Worm (Caenorhabditis elegans) whole organism, midembryonic: Measurements from ENCODE around the gene F22F1.3.
A peak's percentile ranks its signal among the peaks of the same experiment; 100 is the strongest.

Experiments
- T22C8.4 ChIP-seq: fragments of 200-800 bp; sonication (Bioruptor generic); IDR thresholded peaks from 2 replicates; pipeline ENCODE4 v1.3.6; 2022; ENCODE audit warnings: missing genetic modification characterization, missing compliant biosample characterization
- cog-1 ChIP-seq: sonication (generic microtip); optimal IDR thresholded peaks from 2 replicates; lab custom pipeline; 2016; ENCODE audit warnings: missing genetic modification characterization, missing compliant biosample characterization
- flt-1 ChIP-seq: fragments of 200-800 bp; sonication (Bioruptor generic); IDR thresholded peaks from 2 replicates; pipeline ENCODE4 v1.3.6; 2022; ENCODE audit warnings: missing genetic modification characterization, missing compliant biosample characterization
- klf-2 ChIP-seq: fragments of 200-800 bp; sonication (Bioruptor generic); conservative IDR thresholded peaks from 2 replicates; pipeline ENCODE4 v1.3.6; 2022; ENCODE audit warnings: missing genetic modification reagents, missing genetic modification characterization, missing compliant biosample characterization
- med-1 ChIP-seq: sonication (generic microtip); optimal IDR thresholded peaks from 2 replicates; lab custom pipeline; 2017; ENCODE audit warnings: missing genetic modification characterization, mild to moderate bottlenecking, missing compliant biosample characterization, antibody characterized with exemption, missing genetic modification reagents; ENCODE audit not compliant: insufficient read depth
- ref-1 ChIP-seq: fragments of 200-800 bp; sonication (Bioruptor generic); conservative IDR thresholded peaks from 2 replicates; pipeline ENCODE4 v1.3.6; 2022; ENCODE audit warnings: missing genetic modification reagents, missing genetic modification characterization, missing compliant biosample characterization
- tab-1 ChIP-seq: fragments of 200-800 bp; sonication (Bioruptor generic); IDR thresholded peaks from 2 replicates; pipeline ENCODE4 v1.3.6; 2022; ENCODE audit warnings: missing genetic modification characterization, missing compliant biosample characterization
- ztf-23 ChIP-seq: fragments of 200-800 bp; sonication (Bioruptor generic); IDR thresholded peaks from 2 replicates; pipeline ENCODE4 v1.3.6; 2022; ENCODE audit warnings: missing genetic modification reagents, missing genetic modification characterization, missing compliant biosample characterization
- ztf-29 ChIP-seq: fragments of 200-800 bp; sonication (Bioruptor generic); IDR thresholded peaks from 2 replicates; pipeline ENCODE4 v1.3.6; 2022; ENCODE audit warnings: missing genetic modification reagents, missing genetic modification characterization, missing compliant biosample characterization

F22F1.3 gene

ce11 chrX:8169534-8169933 lies 6.7 kb upstream of the F22F1.3 start, which contains the start of gene C17H11.2:
TSS of gene C17H11.2 (plus strand) at chrX:8169930.
- no peak for TF ChIP-seq med-1 (GFP tag; lab: Kevin White, UChicago)

ce11 chrX:8163555-8163954 lies 682 bp upstream of the F22F1.3 start:
- TF ChIP-seq cog-1, result no peak
- TF ChIP-seq flt-1 (GFP tag; lab: Robert Waterston, UW), result peak; percentile 26; the same call in 1 of the 2 replicates
- no peak for TF ChIP-seq ref-1 (GFP tag; lab: Robert Waterston, UW)
- TF ChIP-seq klf-2 (GFP tag; lab: Robert Waterston, UW), result no peak
- 0 out of 2 replicates have a peak, but pooled peaks have one; percentile 8 for TF ChIP-seq ztf-23 (GFP tag; lab: Robert Waterston, UW)
- TF ChIP-seq T22C8.4, result 0 out of 2 replicates have a peak, but pooled peaks have one; percentile 26

DNA sequence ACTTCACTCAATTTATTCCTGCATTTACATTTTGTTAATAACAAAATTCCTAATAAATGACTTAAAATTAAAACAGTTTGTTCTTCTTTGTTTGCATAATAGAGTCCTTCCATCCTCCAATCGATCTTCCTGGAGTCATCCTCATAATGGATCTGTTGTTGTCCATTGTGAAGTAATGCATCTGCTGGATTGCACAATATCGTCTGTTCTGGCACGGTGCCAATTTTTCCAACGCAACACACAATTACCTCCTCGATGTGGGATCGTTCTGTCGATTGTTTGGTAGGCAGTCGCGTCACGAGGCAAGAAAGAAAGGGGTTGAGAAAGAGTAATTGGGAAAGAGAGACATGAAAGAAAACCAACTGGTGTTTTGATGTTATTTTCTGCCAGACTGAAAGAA lies 2.9 kb downstream of the F22F1.3 start:
- TF ChIP-seq ref-1 (GFP tag; lab: Robert Waterston, UW) (no peak), flt-1 (GFP tag; lab: Robert Waterston, UW) (0 out of 2 replicates have a peak, but pooled peaks have one; percentile 22)

- TF ChIP-seq ztf-23 (GFP tag; lab: Robert Waterston, UW) (0 out of 2 replicates have a peak, but pooled peaks have one; percentile 33), med-1 (GFP tag; lab: Kevin White, UChicago) (no peak), klf-2 (GFP tag; lab: Robert Waterston, UW) (0 out of 2 replicates have a peak, but pooled peaks have one; percentile 36), cog-1 (peak; percentile 15)
Measured at ce11 chrX:8158975-8159813, 3.7 kb downstream of the F22F1.3 start, which contains the start of gene hil-3. TSS of gene hil-3 (plus strand) at chrX:8159169.

ce11 chrX:8157132-8157531 lies 5.7 kb downstream of the F22F1.3 start:
- peak; percentile 85 for TF ChIP-seq flt-1 (GFP tag; lab: Robert Waterston, UW)
- TF ChIP-seq ztf-23 (GFP tag; lab: Robert Waterston, UW), result no peak
- TF ChIP-seq klf-2 (GFP tag; lab: Robert Waterston, UW), result no peak
- TF ChIP-seq ztf-29, result peak; percentile 93

- TF ChIP-seq ztf-23 (GFP tag; lab: Robert Waterston, UW), result no peak
- 0 out of 2 replicates have a peak, but pooled peaks have one; percentile 40 for TF ChIP-seq ref-1 (GFP tag; lab: Robert Waterston, UW)
- TF ChIP-seq cog-1, result no peak
- no peak for TF ChIP-seq T22C8.4
- TF ChIP-seq flt-1 (GFP tag; lab: Robert Waterston, UW), result peak; percentile 33; the same call in 1 of the 2 replicates
- TF ChIP-seq ztf-29, result peak; percentile 71; the same call in 1 of the 2 replicates
- TF ChIP-seq med-1 (GFP tag; lab: Kevin White, UChicago), result no peak
- 0 out of 2 replicates have a peak, but pooled peaks have one; percentile 13 for TF ChIP-seq klf-2 (GFP tag; lab: Robert Waterston, UW)
- peak; percentile 12; the same call in 1 of the 2 replicates for TF ChIP-seq tab-1 (GFP tag; lab: Robert Waterston, UW)
Measured at ce11 chrX:8156502-8156901, 6.4 kb downstream of the F22F1.3 start.

DNA sequence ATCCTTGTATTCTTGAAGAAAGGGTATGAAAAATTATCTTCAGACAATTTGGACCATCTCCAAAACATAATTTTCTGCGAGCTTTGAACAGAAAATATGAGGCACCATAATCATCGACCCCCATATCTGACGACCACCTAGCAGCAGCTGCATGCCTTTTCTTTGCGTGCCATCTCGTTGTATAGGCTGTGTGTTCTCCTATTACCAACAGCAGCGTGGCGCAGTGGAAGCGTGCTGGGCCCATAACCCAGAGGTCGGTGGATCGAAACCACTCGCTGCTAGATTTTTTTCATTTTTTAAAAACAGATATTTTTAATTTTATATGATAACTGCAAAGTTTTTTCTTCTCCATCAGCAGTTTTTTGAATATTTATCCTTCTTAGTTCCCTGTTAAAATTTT lies 6.9 kb downstream of the F22F1.3 start:
- TF ChIP-seq med-1 (GFP tag; lab: Kevin White, UChicago) (peak; percentile 63), klf-2 (GFP tag; lab: Robert Waterston, UW) (peak; percentile 96), T22C8.4 (peak; percentile 97), flt-1 (GFP tag; lab: Robert Waterston, UW) (peak; percentile 98), ref-1 (GFP tag; lab: Robert Waterston, UW) (peak; percentile 95), ztf-29 (peak; percentile 98), ztf-23 (GFP tag; lab: Robert Waterston, UW) (peak; percentile 97), cog-1 (no peak), tab-1 (GFP tag; lab: Robert Waterston, UW) (peak; percentile 97)

DNA sequence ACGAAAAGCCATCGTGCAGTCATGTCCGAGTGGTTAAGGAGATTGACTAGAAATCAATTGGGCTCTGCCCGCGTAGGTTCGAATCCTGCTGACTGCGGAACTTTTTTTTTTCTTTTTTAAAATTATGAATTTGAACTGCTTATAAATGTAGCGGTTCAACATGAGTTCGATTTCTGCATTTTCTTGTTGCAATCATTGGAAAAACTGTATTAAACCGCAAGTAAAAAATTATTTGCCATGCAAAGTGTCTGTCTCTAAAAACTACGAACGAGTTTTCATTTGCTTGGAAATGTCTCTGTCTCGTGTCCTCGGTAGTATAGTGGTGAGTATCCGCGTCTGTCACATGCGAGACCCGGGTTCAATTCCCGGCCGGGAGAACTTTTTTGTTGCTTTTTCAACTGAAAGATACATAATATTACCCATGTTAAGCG lies 7.4 kb downstream of the F22F1.3 start:
- peak; percentile 77 for TF ChIP-seq ztf-23 (GFP tag; lab: Robert Waterston, UW)
- peak; percentile 63; the same call in 1 of the 2 replicates for TF ChIP-seq klf-2 (GFP tag; lab: Robert Waterston, UW)
- TF ChIP-seq T22C8.4, result peak; percentile 72
- TF ChIP-seq flt-1 (GFP tag; lab: Robert Waterston, UW), result peak; percentile 86
- peak; percentile 79 for TF ChIP-seq tab-1 (GFP tag; lab: Robert Waterston, UW)
- TF ChIP-seq ztf-29, result peak; percentile 55; the same call in 1 of the 2 replicates
- peak; percentile 53 for TF ChIP-seq ref-1 (GFP tag; lab: Robert Waterston, UW)

DNA sequence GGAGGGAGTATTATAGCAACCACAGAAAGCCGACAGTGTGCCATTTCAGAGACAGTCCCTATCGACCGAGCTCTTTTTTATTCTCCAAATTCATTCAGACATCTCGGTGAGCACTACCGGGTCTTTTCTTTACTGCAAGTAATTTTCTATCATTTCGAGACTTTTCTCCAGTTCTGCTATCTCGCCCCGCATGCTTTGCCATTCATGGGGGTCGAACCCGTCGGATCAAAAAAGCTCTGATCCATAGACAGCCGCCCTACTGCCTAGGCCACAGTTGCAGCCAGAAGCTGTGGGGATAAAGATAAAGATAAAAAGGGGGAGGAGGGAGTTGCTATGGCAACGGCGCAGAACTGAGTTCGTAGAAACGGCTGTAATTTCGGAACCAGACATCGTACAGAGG lies 11.5 kb downstream of the F22F1.3 start:
- no peak for TF ChIP-seq T22C8.4
- TF ChIP-seq ztf-23 (GFP tag; lab: Robert Waterston, UW), result 0 out of 2 replicates have a peak, but pooled peaks have one; percentile 33
- TF ChIP-seq flt-1 (GFP tag; lab: Robert Waterston, UW), result 0 out of 2 replicates have a peak, but pooled peaks have one; percentile 50

- TF ChIP-seq ztf-29, result no peak
- TF ChIP-seq ref-1 (GFP tag; lab: Robert Waterston, UW), result no peak
- no peak for TF ChIP-seq klf-2 (GFP tag; lab: Robert Waterston, UW)
- TF ChIP-seq T22C8.4, result no peak
Measured at ce11 chrX:8150621-8151020, 12.3 kb downstream of the F22F1.3 start, which contains the start of gene F22F1.2. TSS of gene F22F1.2 (minus strand) at chrX:8150721.
